Fruit fly (Drosophila melanogaster) whole organism, wandering third instar larva: Measurements from ENCODE around the gene BckdhA.

ENCODE experiments used
- Abd-B ChIP-seq: fragments of >200 bp; optimal IDR thresholded peaks from 2 replicates; lab custom pipeline; 2017; ENCODE audit warnings: missing biosample characterization, missing genetic modification characterization
- CG32264 ChIP-seq: fragments of 200-800 bp; sonication (Bioruptor generic); optimal IDR thresholded peaks from 2 replicates; lab custom pipeline; 2016; ENCODE audit warnings: missing biosample characterization, missing genetic modification characterization
- CG9705 ChIP-seq: fragments of 200-800 bp; sonication (Bioruptor generic); optimal IDR thresholded peaks from 2 replicates; lab custom pipeline; 2018; ENCODE audit warnings: missing biosample characterization, mild to moderate bottlenecking, missing genetic modification characterization
- CrebA ChIP-seq: fragments of 200-800 bp; sonication (Bioruptor generic); optimal IDR thresholded peaks from 2 replicates; lab custom pipeline; 2016; ENCODE audit warnings: missing biosample characterization, mild to moderate bottlenecking, missing genetic modification characterization, borderline replicate concordance
- Dfd ChIP-seq: fragments of >200 bp; optimal IDR thresholded peaks from 2 replicates; lab custom pipeline; 2017; ENCODE audit warnings: missing biosample characterization, missing genetic modification characterization
- Dif ChIP-seq: fragments of 200-275, 200-300 bp; sonication (Bioruptor generic); optimal IDR thresholded peaks from 2 replicates; lab custom pipeline; 2018; ENCODE audit warnings: missing biosample characterization, missing genetic modification characterization; ENCODE audit not compliant: partially characterized antibody
- GATAd ChIP-seq: sonication (Bioruptor generic); optimal IDR thresholded peaks from 2 replicates; lab custom pipeline; 2016; ENCODE audit warnings: missing biosample characterization, missing genetic modification characterization
- HLH106 ChIP-seq: fragments of 200-800 bp; optimal IDR thresholded peaks from 3 replicates; lab custom pipeline; 2019; ENCODE audit warnings: missing biosample characterization, mild to moderate bottlenecking, missing genetic modification characterization, moderate library complexity
- Hnf4 ChIP-seq: fragments of 200-800 bp; sonication (Bioruptor generic); optimal IDR thresholded peaks from 2 replicates; lab custom pipeline; 2016; ENCODE audit warnings: missing biosample characterization, mild to moderate bottlenecking, missing genetic modification characterization
- Hr78 ChIP-seq: fragments of >200 bp; optimal IDR thresholded peaks from 2 replicates; lab custom pipeline; 2017; ENCODE audit warnings: missing biosample characterization, missing genetic modification characterization
- Hr83 ChIP-seq: fragments of 200-300 bp; sonication (Bioruptor generic); optimal IDR thresholded peaks from 2 replicates; lab custom pipeline; 2016; ENCODE audit warnings: missing biosample characterization, mild to moderate bottlenecking, missing genetic modification characterization, moderate library complexity; ENCODE audit not compliant: poor library complexity, severe bottlenecking
- Jra ChIP-seq: sonication (Bioruptor generic); optimal IDR thresholded peaks from 2 replicates; lab custom pipeline; 2016; ENCODE audit warnings: missing biosample characterization, missing genetic modification characterization
- Mio ChIP-seq: sonication (Bioruptor generic); optimal IDR thresholded peaks from 2 replicates; lab custom pipeline; 2016; ENCODE audit warnings: missing biosample characterization, missing genetic modification characterization
- Myc ChIP-seq: fragments of >200 bp; optimal IDR thresholded peaks from 2 replicates; lab custom pipeline; 2017
- N ChIP-seq: fragments of >200 bp; optimal IDR thresholded peaks from 2 replicates; lab custom pipeline; 2018; ENCODE audit warnings: missing biosample characterization, missing external identifiers, missing genetic modification characterization
- OdsH ChIP-seq: fragments of 200-800 bp; sonication (Bioruptor generic); optimal IDR thresholded peaks from 2 replicates; lab custom pipeline; 2016; ENCODE audit warnings: missing biosample characterization, mild to moderate bottlenecking, missing genetic modification characterization
- Rel ChIP-seq, 2 experiments: fragments of 200-800 bp; sonication (Bioruptor generic) in 1 of 2; optimal IDR thresholded peaks; 2 replicates in 1 of 2; 3 replicates in 1 of 2; lab custom pipeline; 2016 to 2019; ENCODE audit warnings: mild to moderate bottlenecking in 2 of 2, missing biosample characterization in 2 of 2, missing genetic modification characterization in 2 of 2, moderate library complexity in 1 of 2
- Sp1 ChIP-seq: fragments of 200-800 bp; sonication (Bioruptor generic); optimal IDR thresholded peaks from 3 replicates; lab custom pipeline; 2019; ENCODE audit warnings: missing biosample characterization, mild to moderate bottlenecking, missing genetic modification characterization, moderate library complexity
- br ChIP-seq: fragments of 200-800 bp; sonication (Bioruptor generic); optimal IDR thresholded peaks from 2 replicates; lab custom pipeline; 2016; ENCODE audit warnings: missing biosample characterization, missing genetic modification characterization
- brk ChIP-seq: fragments of 200-800 bp; sonication (Bioruptor generic); optimal IDR thresholded peaks from 2 replicates; lab custom pipeline; 2016; ENCODE audit warnings: missing biosample characterization, mild to moderate bottlenecking, missing genetic modification characterization
- dl ChIP-seq, 2 experiments: fragments of 175-275, 200-275 bp in 1 of 2; fragments of 200-275 bp in 1 of 2; sonication (Bioruptor generic); optimal IDR thresholded peaks; lab custom pipeline; 2018; ENCODE audit warnings: mild to moderate bottlenecking in 2 of 2, missing biosample characterization in 2 of 2, missing genetic modification characterization in 2 of 2, moderate library complexity in 2 of 2; ENCODE audit not compliant: partially characterized antibody in 2 of 2, insufficient read depth in 1 of 2
- dmrt93B ChIP-seq: fragments of 200-800 bp; sonication (Bioruptor generic); optimal IDR thresholded peaks from 2 replicates; lab custom pipeline; 2018; ENCODE audit warnings: missing biosample characterization, mild to moderate bottlenecking, missing genetic modification characterization
- ey ChIP-seq: fragments of 200-800 bp; sonication (Bioruptor generic); optimal IDR thresholded peaks from 2 replicates; lab custom pipeline; 2016; ENCODE audit warnings: missing biosample characterization, missing genetic modification characterization
- foxo ChIP-seq, 2 experiments: fragments of 200-800 bp; sonication (Bioruptor generic); optimal IDR thresholded peaks; 2 replicates in 1 of 2; 3 replicates in 1 of 2; lab custom pipeline; 2016 to 2017; ENCODE audit warnings: missing biosample characterization in 2 of 2, missing genetic modification characterization in 2 of 2
- fru ChIP-seq: fragments of 200-800 bp; sonication (Bioruptor generic); optimal IDR thresholded peaks from 3 replicates; lab custom pipeline; 2016; ENCODE audit warnings: missing biosample characterization, mild to moderate bottlenecking, missing genetic modification characterization
- h ChIP-seq: fragments of 200-800 bp; sonication (Bioruptor generic); optimal IDR thresholded peaks from 3 replicates; lab custom pipeline; 2016; ENCODE audit warnings: missing biosample characterization, mild to moderate bottlenecking, missing genetic modification characterization
- jim ChIP-seq: fragments of 175-275, 200-325 bp; sonication (Bioruptor generic); optimal IDR thresholded peaks from 2 replicates; lab custom pipeline; 2016; ENCODE audit warnings: missing biosample characterization, mild to moderate bottlenecking, missing genetic modification characterization
- lola ChIP-seq: fragments of >200 bp; optimal IDR thresholded peaks from 2 replicates; lab custom pipeline; 2017; ENCODE audit warnings: missing biosample characterization, missing genetic modification characterization
- pan ChIP-seq: fragments of >200 bp; optimal IDR thresholded peaks from 2 replicates; lab custom pipeline; 2017
- psq ChIP-seq: fragments of 200-800 bp; sonication (Bioruptor generic); optimal IDR thresholded peaks from 3 replicates; lab custom pipeline; 2017; ENCODE audit warnings: missing biosample characterization, mild to moderate bottlenecking, missing genetic modification characterization, moderate library complexity
- rgr ChIP-seq: fragments of 200-800 bp; sonication (Bioruptor generic); optimal IDR thresholded peaks from 3 replicates; lab custom pipeline; 2016; ENCODE audit warnings: missing biosample characterization, mild to moderate bottlenecking, missing genetic modification characterization
- sage ChIP-seq: fragments of 200-800 bp; sonication (Bioruptor generic); optimal IDR thresholded peaks from 2 replicates; lab custom pipeline; 2016; ENCODE audit warnings: missing biosample characterization, mild to moderate bottlenecking, missing genetic modification characterization
- sv ChIP-seq: fragments of 200-800 bp; sonication (Bioruptor generic); optimal IDR thresholded peaks from 3 replicates; lab custom pipeline; 2016; ENCODE audit warnings: missing biosample characterization, missing genetic modification characterization
- tai ChIP-seq: sonication (Bioruptor generic); optimal IDR thresholded peaks from 2 replicates; lab custom pipeline; 2016; ENCODE audit warnings: missing biosample characterization, missing genetic modification characterization
- usp ChIP-seq: fragments of >200 bp; optimal IDR thresholded peaks from 2 replicates; lab custom pipeline; 2017; ENCODE audit warnings: missing biosample characterization, missing genetic modification characterization
- woc ChIP-seq: sonication (Bioruptor generic); optimal IDR thresholded peaks from 2 replicates; lab custom pipeline; 2016; ENCODE audit warnings: missing biosample characterization, mild to moderate bottlenecking, missing genetic modification characterization

Gene BckdhA

DNA sequence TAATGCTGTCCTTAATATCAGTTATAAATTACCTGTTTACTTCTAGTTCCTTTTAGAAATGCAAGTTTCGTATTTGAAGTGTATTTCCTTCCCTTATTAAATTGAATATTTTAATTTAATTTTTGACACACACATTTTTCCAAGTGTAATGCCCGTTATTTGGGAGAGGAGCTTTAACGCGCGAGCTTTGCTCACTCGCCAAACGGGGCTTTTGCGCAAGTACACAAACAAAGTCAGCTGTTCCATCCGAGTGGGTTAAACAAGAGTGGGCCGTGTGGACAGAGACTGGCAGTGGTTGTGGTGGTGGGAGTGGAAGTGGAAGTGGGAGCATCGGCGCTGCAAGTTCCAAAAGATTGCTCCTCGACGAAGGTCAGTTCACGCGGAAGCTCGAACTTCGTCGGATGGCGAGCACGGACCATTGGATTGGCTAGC lies 25.5 kb downstream of the BckdhA start, which contains the start of gene CG8301:
TSS of gene CG8301 (plus strand) at position 218 of the 432 bp plus-strand sequence.
- TF ChIP-seq tai (GFP tag; lab: Kevin White, UChicago), result no peak
- TF ChIP-seq sage (GFP tag; lab: Kevin White, UChicago), result no peak
- TF ChIP-seq dl (GFP tag; optimal IDR thresholded peaks at IDR 0.05; lab: Kevin White, UChicago; ENCODE audit: insufficient read depth in 1 of 2, partially characterized antibody in 2 of 2), result no peak
- TF ChIP-seq CrebA (GFP tag; lab: Kevin White, UChicago), result no peak
- peak in 1 of 2 experiments; percentile 12 for TF ChIP-seq foxo (GFP tag; optimal IDR thresholded peaks at IDR 0.05; lab: Kevin White, UChicago)
- no peak for TF ChIP-seq pan
- no peak for TF ChIP-seq psq
- no peak for TF ChIP-seq brk (GFP tag; lab: Kevin White, UChicago)
- TF ChIP-seq Dif (GFP tag; lab: Kevin White, UChicago), result no peak
- TF ChIP-seq Dfd (GFP tag; lab: Kevin White, UChicago), result no peak
- no peak for TF ChIP-seq usp
- no peak for TF ChIP-seq CG32264 (GFP tag; lab: Kevin White, UChicago)
- TF ChIP-seq Myc, result no peak
- TF ChIP-seq N (GFP tag; lab: Kevin White, UChicago), result no peak
- no peak for TF ChIP-seq Rel (GFP tag; optimal IDR thresholded peaks at IDR 0.05; lab: Kevin White, UChicago)
- peak; percentile 41 for TF ChIP-seq Rel (tag; optimal IDR thresholded peaks at IDR 0.05; lab: Kevin White, UChicago)
- no peak for TF ChIP-seq jim (GFP tag; lab: Kevin White, UChicago)
- no peak for TF ChIP-seq Mio (GFP tag; lab: Kevin White, UChicago)
- TF ChIP-seq br (GFP tag; lab: Kevin White, UChicago), result no peak
- TF ChIP-seq sv (GFP tag; lab: Kevin White, UChicago), result no peak
- no peak for TF ChIP-seq fru
- TF ChIP-seq woc (GFP tag; lab: Kevin White, UChicago), result no peak
- peak; percentile 15 for TF ChIP-seq h (GFP tag; lab: Kevin White, UChicago)
- TF ChIP-seq GATAd, result no peak
- no peak for TF ChIP-seq ey (GFP tag; lab: Kevin White, UChicago)
- peak; percentile 19 for TF ChIP-seq HLH106 (tag; lab: Kevin White, UChicago)
- TF ChIP-seq Hr78 (GFP tag; lab: Kevin White, UChicago), result no peak

DNA sequence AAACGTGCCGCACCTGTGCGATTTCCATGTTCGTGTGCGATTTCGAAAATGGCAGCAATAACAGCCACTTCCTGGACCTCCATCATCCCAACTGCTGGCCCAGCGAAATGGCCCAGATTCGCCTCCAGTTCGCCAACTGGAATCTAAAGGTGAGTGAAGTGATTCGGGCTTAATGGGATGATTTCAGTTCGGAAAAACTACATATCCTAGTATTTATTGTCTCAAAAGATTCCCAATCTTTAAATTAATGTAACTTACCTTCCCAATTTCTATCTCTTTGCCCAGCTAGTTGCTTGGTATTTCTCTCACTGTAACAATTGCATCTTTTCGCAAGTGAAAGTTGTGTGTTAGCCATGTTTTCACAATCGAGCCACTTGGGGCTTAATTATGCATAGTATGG lies 26.4 kb downstream of the BckdhA start:
- TF ChIP-seq br (GFP tag; lab: Kevin White, UChicago) (no peak), Jra (GFP tag; lab: Kevin White, UChicago) (no peak)

DNA sequence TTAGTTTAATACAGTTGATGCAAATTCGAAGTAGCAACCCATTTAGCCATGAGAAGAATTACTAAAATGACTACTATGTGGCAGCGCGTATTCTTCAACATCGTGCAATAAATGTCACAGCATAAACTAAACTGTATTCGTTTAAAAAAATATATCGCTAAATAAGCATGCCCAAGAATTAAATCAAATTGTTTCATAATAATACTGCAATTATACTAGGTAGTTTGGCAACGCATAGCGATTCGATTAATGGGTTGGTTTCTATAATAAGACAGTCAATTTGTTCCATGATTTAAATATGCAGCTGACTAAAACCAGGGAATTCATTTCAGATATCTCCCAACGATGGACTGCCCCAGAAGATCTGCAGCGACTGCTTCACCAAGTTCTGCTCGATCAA lies 27.5 kb downstream of the BckdhA start, which contains the start of gene CG33654:
TSS of gene CG33654 (minus strand) at position 101 of the 400 bp plus-strand sequence.
- TF ChIP-seq Dfd (GFP tag; lab: Kevin White, UChicago) (no peak), CrebA (GFP tag; lab: Kevin White, UChicago) (no peak), woc (GFP tag; lab: Kevin White, UChicago) (no peak), br (GFP tag; lab: Kevin White, UChicago) (no peak), sage (GFP tag; lab: Kevin White, UChicago) (no peak), Myc (no peak), pan (no peak), Rel (GFP tag; optimal IDR thresholded peaks at IDR 0.05; lab: Kevin White, UChicago) (no peak), Rel (tag; optimal IDR thresholded peaks at IDR 0.05; lab: Kevin White, UChicago) (no peak)

DNA sequence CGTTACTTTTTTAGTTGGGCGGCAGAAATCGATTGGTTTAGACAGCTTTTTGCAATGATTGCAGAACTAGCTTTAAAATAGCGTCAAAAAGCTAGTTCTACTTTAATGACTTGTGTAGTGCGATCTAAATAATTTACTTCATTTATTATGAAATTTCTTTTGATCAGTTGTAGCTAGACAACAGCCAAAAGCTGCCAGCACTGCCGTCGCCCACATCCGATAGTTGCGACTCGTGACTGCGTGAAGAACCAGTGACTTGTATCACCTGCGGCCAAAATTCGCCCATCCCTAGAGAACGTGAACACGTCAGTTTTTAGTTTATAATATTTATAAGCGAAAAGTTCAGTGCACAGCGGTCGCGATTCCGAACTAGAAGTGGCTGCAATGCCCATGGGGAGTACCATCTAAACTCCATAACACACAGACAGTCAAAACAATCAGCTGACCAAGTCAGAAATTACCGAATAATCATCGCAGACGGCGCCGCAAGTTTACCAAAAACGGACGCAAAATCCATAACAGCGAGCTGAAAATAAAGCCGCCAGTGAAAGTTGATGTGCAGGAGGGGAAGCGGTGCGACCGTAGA lies 31.2 kb downstream of the BckdhA start, which contains the start of gene P58IPK:
TSS of gene P58IPK (plus strand) at position 280 of the 586 bp plus-strand sequence.
- TF ChIP-seq N (GFP tag; lab: Kevin White, UChicago) (no peak), Myc (peak; percentile 89), Mio (GFP tag; lab: Kevin White, UChicago) (no peak), sage (GFP tag; lab: Kevin White, UChicago) (peak; percentile 52), Dfd (GFP tag; lab: Kevin White, UChicago) (no peak), woc (GFP tag; lab: Kevin White, UChicago) (peak; percentile 91), lola (GFP tag; lab: Kevin White, UChicago) (no peak), CG32264 (GFP tag; lab: Kevin White, UChicago) (peak; percentile 46), HLH106 (tag; lab: Kevin White, UChicago) (peak; percentile 59), Jra (GFP tag; lab: Kevin White, UChicago) (peak; percentile 72), rgr (GFP tag; lab: Kevin White, UChicago) (peak; percentile 68), OdsH (no peak), brk (GFP tag; lab: Kevin White, UChicago) (no peak), usp (no peak), Abd-B (no peak), Hr78 (GFP tag; lab: Kevin White, UChicago) (no peak), ey (GFP tag; lab: Kevin White, UChicago) (peak; percentile 53), h (GFP tag; lab: Kevin White, UChicago) (peak; percentile 71), sv (GFP tag; lab: Kevin White, UChicago) (peak; percentile 36), fru (no peak), GATAd (peak; percentile 38), CG9705 (GFP tag; lab: Kevin White, UChicago) (peak; percentile 28), Hr83 (GFP tag; lab: Kevin White, UChicago) (peak; percentile 83), CrebA (GFP tag; lab: Kevin White, UChicago) (no peak), Rel (GFP tag; optimal IDR thresholded peaks at IDR 0.05; lab: Kevin White, UChicago) (no peak), Rel (tag; optimal IDR thresholded peaks at IDR 0.05; lab: Kevin White, UChicago) (peak; percentile 33), dmrt93B (peak; percentile 14), Hnf4 (no peak), foxo (GFP tag; optimal IDR thresholded peaks at IDR 0.05; lab: Kevin White, UChicago) (peak in 1 of 2 experiments; percentile 66), jim (GFP tag; lab: Kevin White, UChicago) (no peak), br (GFP tag; lab: Kevin White, UChicago) (peak; percentile 60), psq (peak; percentile 35), Dif (GFP tag; lab: Kevin White, UChicago) (no peak), Sp1 (peak; percentile 32), dl (GFP tag; optimal IDR thresholded peaks at IDR 0.05; lab: Kevin White, UChicago; ENCODE audit: insufficient read depth in 1 of 2, partially characterized antibody in 2 of 2) (no peak)
